Fruit fly (Drosophila melanogaster) Kc167 (cell line): ENCODE results near the gene CG4115.

Experiments
- Myc ChIP-seq: fragments of >200 bp; optimal IDR thresholded peaks from 2 replicates; lab custom pipeline; 2017; ENCODE audit warnings: missing external identifiers
- Sin3A ChIP-seq: fragments of >200 bp; optimal IDR thresholded peaks from 2 replicates; lab custom pipeline; 2018; ENCODE audit warnings: missing external identifiers
- h ChIP-seq: fragments of >200 bp; optimal IDR thresholded peaks from 3 replicates; lab custom pipeline; 2018; ENCODE audit warnings: missing external identifiers
- insv ChIP-seq: fragments of >200 bp; optimal IDR thresholded peaks from 3 replicates; lab custom pipeline; 2018; ENCODE audit warnings: missing external identifiers
- psq ChIP-seq: fragments of >200 bp; optimal IDR thresholded peaks from 2 replicates; lab custom pipeline; 2017; ENCODE audit warnings: missing external identifiers
- ttk ChIP-seq: sonication (Bioruptor generic); optimal IDR thresholded peaks from 2 replicates; lab custom pipeline; 2017; ENCODE audit warnings: missing external identifiers

dm6 chr3R:12347659-12348058 lies 12.1 kb upstream of the CG4115 start:
- no peak for TF ChIP-seq h (lab: Kevin White, UChicago)
- TF ChIP-seq Myc (lab: Kevin White, UChicago), result no peak
- TF ChIP-seq psq, result no peak
- no peak for TF ChIP-seq ttk (lab: Kevin White, UChicago)
- no peak for TF ChIP-seq Sin3A (lab: Kevin White, UChicago)
- TF ChIP-seq insv (lab: Kevin White, UChicago), result no peak
